Worm (Caenorhabditis elegans): Measurements from ENCODE around the gene ZK856.16.

- TF ChIP-seq ama-1 (optimal IDR thresholded peaks at IDR 0.05) (no peak), ceh-36 (tag; optimal IDR thresholded peaks at IDR 0.05) (no peak), sea-1 (GFP tag; conservative IDR thresholded peaks at IDR 0.05) (no peak), flt-1 (GFP tag; IDR thresholded peaks at IDR 0.05) (no peak), ets-7 (tag; optimal IDR thresholded peaks at IDR 0.05) (no peak), tbx-37 (GFP tag; conservative IDR thresholded peaks at IDR 0.05) (no peak), B0310.2 (tag; optimal IDR thresholded peaks at IDR 0.05) (no peak), scrt-1 (GFP tag; IDR thresholded peaks at IDR 0.05) (no peak), pes-1 (GFP tag; IDR thresholded peaks at IDR 0.05) (no peak), hmg-4 (GFP tag; optimal IDR thresholded peaks at IDR 0.05) (no peak), hmbx-1 (tag; optimal IDR thresholded peaks at IDR 0.05) (no peak)
Measured at ce11 chrV:10206502-10206901, 1.1 kb upstream of the ZK856.16 start, which contains the start of gene rpc-25.

Data from whole organism, early embryonic.